Fruit fly (Drosophila melanogaster) whole organism, embryonic: ENCODE data around the gene Gk1.

Experiments
- Adf1 ChIP-seq: fragments of 200-800 bp; sonication (Bioruptor generic); IDR thresholded peaks from 2 replicates; pipeline ENCODE4 v1.3.6; 2022; ENCODE audit warnings: missing biosample characterization, missing genetic modification characterization
- CG10431 ChIP-seq: fragments of 200-800 bp; sonication (Bioruptor generic); optimal IDR thresholded peaks from 3 replicates; lab custom pipeline; 2018; ENCODE audit warnings: missing biosample characterization, mild to moderate bottlenecking, missing genetic modification characterization
- CG10462 ChIP-seq: fragments of 200-800 bp; sonication (Bioruptor generic); optimal IDR thresholded peaks from 2 replicates; lab custom pipeline; 2016; ENCODE audit warnings: missing biosample characterization, missing genetic modification characterization
- CG12659 ChIP-seq: fragments of 200-800 bp; sonication (Bioruptor generic); optimal IDR thresholded peaks from 3 replicates; lab custom pipeline; 2017; ENCODE audit warnings: mild to moderate bottlenecking, missing biosample characterization, missing genetic modification reagents, missing genetic modification characterization
- CG13287 ChIP-seq: fragments of 200-800 bp; sonication (Bioruptor generic); IDR thresholded peaks from 2 replicates; pipeline ENCODE4 v1.3.6; 2022; ENCODE audit warnings: missing biosample characterization, missing genetic modification characterization; ENCODE audit not compliant: partially characterized antibody
- CG17568 ChIP-seq: fragments of 200-800 bp; sonication (Bioruptor generic); optimal IDR thresholded peaks from 2 replicates; lab custom pipeline; 2018; ENCODE audit warnings: missing biosample characterization, mild to moderate bottlenecking, missing genetic modification characterization, moderate library complexity
- CG17829 ChIP-seq: fragments of 200-800 bp; optimal IDR thresholded peaks from 2 replicates; lab custom pipeline; 2019; ENCODE audit warnings: missing biosample characterization, mild to moderate bottlenecking, missing genetic modification characterization, moderate library complexity
- CG17912 ChIP-seq: fragments of 200-800 bp; sonication (Bioruptor generic); optimal IDR thresholded peaks from 2 replicates; lab custom pipeline; 2018; ENCODE audit warnings: missing biosample characterization, mild to moderate bottlenecking, missing genetic modification characterization
- CG32767 ChIP-seq: fragments of 200-800 bp; sonication (Bioruptor generic); IDR thresholded peaks from 2 replicates; pipeline ENCODE4 v1.3.6; 2022; ENCODE audit warnings: missing biosample characterization, missing genetic modification characterization
- CG3281 ChIP-seq: fragments of 200-800 bp; sonication (Bioruptor generic); optimal IDR thresholded peaks from 3 replicates; lab custom pipeline; 2017; ENCODE audit warnings: missing biosample characterization, mild to moderate bottlenecking, missing genetic modification characterization
- CG6654 ChIP-seq: fragments of 200-800 bp; sonication (Bioruptor generic); optimal IDR thresholded peaks from 2 replicates; lab custom pipeline; 2017; ENCODE audit warnings: missing biosample characterization, mild to moderate bottlenecking, missing genetic modification characterization
- CG7963 ChIP-seq: fragments of 200-800 bp; sonication (Bioruptor generic); IDR thresholded peaks from 3 replicates; pipeline ENCODE4 v1.3.6; 2022; ENCODE audit warnings: missing biosample characterization, missing genetic modification characterization; ENCODE audit not compliant: partially characterized antibody
- CG8359 ChIP-seq: fragments of 200-800 bp; sonication (Bioruptor generic); optimal IDR thresholded peaks from 2 replicates; lab custom pipeline; 2017; ENCODE audit warnings: missing biosample characterization, mild to moderate bottlenecking, missing genetic modification characterization, borderline replicate concordance
- CG8478 ChIP-seq: fragments of >200 bp; optimal IDR thresholded peaks from 2 replicates; lab custom pipeline; 2018
- D ChIP-seq, 2 experiments: fragments of 200-800 bp in 1 of 2; fragments of >200 bp in 1 of 2; sonication (Bioruptor generic) in 1 of 2; optimal IDR thresholded peaks; 2 replicates in 1 of 2; 3 replicates in 1 of 2; lab custom pipeline; 2017; ENCODE audit warnings: mild to moderate bottlenecking in 1 of 2, missing biosample characterization in 1 of 2, missing genetic modification characterization in 1 of 2, missing genetic modification reagents in 1 of 2
- D19A ChIP-seq: fragments of 200-800 bp; optimal IDR thresholded peaks from 3 replicates; lab custom pipeline; 2019; ENCODE audit warnings: missing biosample characterization, mild to moderate bottlenecking, missing genetic modification characterization, moderate library complexity
- Dek ChIP-seq: fragments of 200-800 bp; sonication (Bioruptor generic); optimal IDR thresholded peaks from 3 replicates; lab custom pipeline; 2019; ENCODE audit warnings: missing biosample characterization, mild to moderate bottlenecking, missing genetic modification characterization, moderate library complexity
- Ets65A ChIP-seq: fragments of 200-800 bp; sonication (Bioruptor generic); peaks from one replicate; lab custom pipeline; 2016; ENCODE audit warnings: missing biosample characterization, missing genetic modification characterization
- H2.0 ChIP-seq: fragments of 200-800 bp; sonication (Bioruptor generic); IDR thresholded peaks from 2 replicates; pipeline ENCODE4 v1.3.6; 2022; ENCODE audit warnings: missing biosample characterization, missing genetic modification characterization
- HLH54F ChIP-seq: fragments of 200-800 bp; sonication (Bioruptor generic); optimal IDR thresholded peaks from 3 replicates; lab custom pipeline; 2016; ENCODE audit warnings: missing biosample characterization, missing genetic modification characterization
- NK7.1 ChIP-seq: fragments of 200-800 bp; sonication (Bioruptor generic); optimal IDR thresholded peaks from 3 replicates; lab custom pipeline; 2016; ENCODE audit warnings: missing biosample characterization, missing genetic modification characterization
- Rx ChIP-seq: fragments of 200-800 bp; sonication (Bioruptor generic); IDR thresholded peaks from 2 replicates; pipeline ENCODE4 v1.3.6; 2022; ENCODE audit warnings: missing biosample characterization, missing genetic modification characterization
- TFAM ChIP-seq: fragments of 200-800 bp; sonication (Bioruptor generic); optimal IDR thresholded peaks from 2 replicates; lab custom pipeline; 2017; ENCODE audit warnings: missing biosample characterization, missing genetic modification characterization, inconsistent platforms
- Vsx1 ChIP-seq: fragments of 200-800 bp; sonication (Bioruptor generic); optimal IDR thresholded peaks from 2 replicates; lab custom pipeline; 2017; ENCODE audit warnings: missing biosample characterization, mild to moderate bottlenecking, missing genetic modification characterization, missing genetic modification reagents
- abd-A ChIP-seq: fragments of 200-800 bp; sonication (Bioruptor generic); optimal IDR thresholded peaks from 3 replicates; lab custom pipeline; 2019; ENCODE audit warnings: missing biosample characterization, mild to moderate bottlenecking, missing genetic modification characterization, moderate library complexity
- ap ChIP-seq: fragments of 200-800 bp; sonication (Bioruptor generic); IDR thresholded peaks from 2 replicates; pipeline ENCODE4 v1.3.6; 2022; ENCODE audit warnings: missing biosample characterization, missing genetic modification characterization
- bab2 ChIP-seq: fragments of 200-800 bp; sonication (Bioruptor generic); optimal IDR thresholded peaks from 2 replicates; lab custom pipeline; 2016; ENCODE audit warnings: missing biosample characterization, missing genetic modification characterization
- cad ChIP-seq: fragments of >200 bp; optimal IDR thresholded peaks from 2 replicates; lab custom pipeline; 2017; ENCODE audit warnings: missing biosample characterization, missing genetic modification characterization
- caup ChIP-seq: fragments of 200-800 bp; sonication (Bioruptor generic); optimal IDR thresholded peaks from 3 replicates; lab custom pipeline; 2017; ENCODE audit warnings: missing biosample characterization, mild to moderate bottlenecking, missing genetic modification characterization, moderate library complexity; ENCODE audit not compliant: severe bottlenecking
- dmrt99B ChIP-seq: fragments of 200-800 bp; sonication (Bioruptor generic); optimal IDR thresholded peaks from 2 replicates; lab custom pipeline; 2018; ENCODE audit warnings: missing biosample characterization, mild to moderate bottlenecking, missing genetic modification characterization, moderate library complexity
- fd64A ChIP-seq: fragments of 200-800 bp; sonication (Bioruptor generic); optimal IDR thresholded peaks from 3 replicates; lab custom pipeline; 2018; ENCODE audit warnings: missing biosample characterization, mild to moderate bottlenecking, missing genetic modification characterization
- fu2 ChIP-seq: fragments of 200-800 bp; sonication (Bioruptor generic); optimal IDR thresholded peaks from 2 replicates; lab custom pipeline; 2016; ENCODE audit warnings: missing biosample characterization, missing genetic modification characterization
- gfzf ChIP-seq: fragments of 200-800 bp; sonication (Bioruptor generic); optimal IDR thresholded peaks from 2 replicates; lab custom pipeline; 2016; ENCODE audit warnings: missing biosample characterization, mild to moderate bottlenecking, missing genetic modification characterization, moderate library complexity
- grn ChIP-seq: fragments of 200-800 bp; sonication (Bioruptor generic); optimal IDR thresholded peaks from 3 replicates; lab custom pipeline; 2017; ENCODE audit warnings: missing biosample characterization, missing genetic modification characterization
- gsb ChIP-seq: fragments of 200-800 bp; sonication (Bioruptor generic); IDR thresholded peaks from 2 replicates; pipeline ENCODE4 v1.3.6; 2022; ENCODE audit warnings: missing biosample characterization, missing genetic modification characterization
- hkb ChIP-seq, 2 experiments: fragments of 200-800 bp in 1 of 2; fragments of >200 bp in 1 of 2; sonication (Bioruptor generic) in 1 of 2; IDR thresholded peaks in 1 of 2; optimal IDR thresholded peaks in 1 of 2; 2 replicates each; pipeline versions ENCODE4 v1.3.6 to Lab custom; 2017 to 2022; ENCODE audit warnings: missing biosample characterization in 1 of 2, missing genetic modification characterization in 1 of 2
- jing ChIP-seq: fragments of 200-800 bp; sonication (Bioruptor generic); optimal IDR thresholded peaks from 2 replicates; lab custom pipeline; 2018; ENCODE audit warnings: missing biosample characterization, mild to moderate bottlenecking, missing genetic modification characterization
- kah ChIP-seq: fragments of 200-800 bp; sonication (Bioruptor generic); optimal IDR thresholded peaks from 2 replicates; lab custom pipeline; 2018; ENCODE audit warnings: missing biosample characterization, mild to moderate bottlenecking, missing genetic modification characterization
- kni ChIP-seq: fragments of 200-800 bp; sonication (Bioruptor generic); optimal IDR thresholded peaks from 3 replicates; lab custom pipeline; 2017; ENCODE audit warnings: mild to moderate bottlenecking, missing biosample characterization, missing genetic modification reagents, missing genetic modification characterization
- nom ChIP-seq: fragments of 200-800 bp; sonication (Bioruptor generic); optimal IDR thresholded peaks from 2 replicates; lab custom pipeline; 2017; ENCODE audit warnings: missing biosample characterization, missing genetic modification characterization, mild to moderate bottlenecking, moderate library complexity, missing genetic modification reagents
- onecut ChIP-seq: fragments of 200-800 bp; sonication (Bioruptor generic); IDR thresholded peaks from 2 replicates; pipeline ENCODE4 v1.3.6; 2022; ENCODE audit warnings: missing biosample characterization, missing genetic modification characterization
- phol ChIP-seq: fragments of 200-800 bp; sonication (Bioruptor generic); optimal IDR thresholded peaks from 3 replicates; lab custom pipeline; 2018; ENCODE audit warnings: missing biosample characterization, mild to moderate bottlenecking, missing genetic modification characterization, moderate library complexity
- salm ChIP-seq: fragments of 200-800 bp; sonication (Bioruptor generic); optimal IDR thresholded peaks from 2 replicates; lab custom pipeline; 2018; ENCODE audit warnings: missing biosample characterization, mild to moderate bottlenecking, missing genetic modification characterization
- seq ChIP-seq: fragments of 200-800 bp; sonication (Bioruptor generic); IDR thresholded peaks from 2 replicates; pipeline ENCODE4 v1.3.6; 2022; ENCODE audit warnings: missing biosample characterization, missing genetic modification characterization
- shn ChIP-seq: fragments of 200-800 bp; sonication (Bioruptor generic); optimal IDR thresholded peaks from 3 replicates; lab custom pipeline; 2016; ENCODE audit warnings: missing biosample characterization, missing genetic modification characterization
- toy ChIP-seq: fragments of 200-800 bp; sonication (Bioruptor generic); IDR thresholded peaks from 2 replicates; pipeline ENCODE4 v1.3.6; 2022; ENCODE audit warnings: missing biosample characterization, missing genetic modification characterization
- tup ChIP-seq: fragments of 200-800 bp; sonication (Bioruptor generic); optimal IDR thresholded peaks from 2 replicates; lab custom pipeline; 2016; ENCODE audit warnings: missing biosample characterization, mild to moderate bottlenecking, missing genetic modification characterization, moderate library complexity
- wdn ChIP-seq: fragments of 200-800 bp; sonication (Bioruptor generic); IDR thresholded peaks from 2 replicates; pipeline ENCODE4 v1.3.6; 2022; ENCODE audit warnings: missing biosample characterization, missing genetic modification characterization
- zf30C ChIP-seq: fragments of 200-800 bp; sonication (Bioruptor generic); optimal IDR thresholded peaks from 3 replicates; lab custom pipeline; 2018; ENCODE audit warnings: missing biosample characterization, mild to moderate bottlenecking, missing genetic modification characterization
- zfh2 ChIP-seq: fragments of 200-800 bp; sonication (Bioruptor generic); optimal IDR thresholded peaks from 2 replicates; lab custom pipeline; 2016; ENCODE audit warnings: missing biosample characterization, missing genetic modification characterization

Gk1 gene

DNA sequence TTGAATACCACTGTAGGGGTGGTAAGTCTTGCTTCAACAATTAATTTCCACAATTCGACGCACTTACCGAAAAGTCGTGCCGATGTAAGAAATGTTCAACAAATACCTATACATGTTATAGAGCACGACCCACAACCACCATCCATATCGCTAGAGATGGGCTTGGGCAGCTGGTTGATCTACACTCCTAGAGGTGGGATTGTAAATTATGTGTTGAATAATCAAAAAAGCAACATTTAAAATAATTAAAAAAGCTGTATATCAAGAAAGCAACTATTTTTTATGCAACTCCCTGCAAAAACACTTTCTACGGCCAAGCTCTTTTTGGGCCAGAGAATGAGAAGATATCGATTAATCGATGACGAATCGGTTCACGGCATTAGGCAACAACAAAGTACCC is 21.4 kb downstream of the Gk1 start, which contains the start of the genes CG34140, Mkp and Mtch (continued):
- TF ChIP-seq CG3281 (GFP tag; lab: Kevin White, UChicago), result no peak
- TF ChIP-seq Adf1 (GFP tag; lab: Robert Waterston, UW), result peak; percentile 60
- TF ChIP-seq HLH54F (GFP tag; lab: Kevin White, UChicago), result peak; percentile 94
- TF ChIP-seq seq (GFP tag; lab: Robert Waterston, UW), result peak; percentile 48; the same call in 1 of the 2 replicates
- TF ChIP-seq NK7.1 (GFP tag; lab: Kevin White, UChicago), result peak; percentile 69
- peak; percentile 47 for TF ChIP-seq CG17912 (GFP tag; lab: Kevin White, UChicago)
- peak; percentile 81 for TF ChIP-seq kni (GFP tag; lab: Kevin White, UChicago)
- TF ChIP-seq TFAM, result no peak
- peak; percentile 88 for TF ChIP-seq hkb (optimal IDR thresholded peaks at IDR 0.05; lab: Kevin White, UChicago)
- TF ChIP-seq hkb (GFP tag; IDR thresholded peaks at IDR 0.05; lab: Robert Waterston, UW), result peak; percentile 85
- TF ChIP-seq phol (tag; lab: Kevin White, UChicago), result peak; percentile 89
- no peak for TF ChIP-seq CG8359 (GFP tag; lab: Kevin White, UChicago)
- peak; percentile 99 for TF ChIP-seq Ets65A (GFP tag; lab: Kevin White, UChicago)
- TF ChIP-seq D (optimal IDR thresholded peaks at IDR 0.05; lab: Kevin White, UChicago), result no peak
- peak; percentile 60 for TF ChIP-seq D (GFP tag; optimal IDR thresholded peaks at IDR 0.05; lab: Kevin White, UChicago)
- 0 out of 2 replicates have a peak, but pooled peaks have one; percentile 40 for TF ChIP-seq gsb (GFP tag; lab: Robert Waterston, UW)
- peak; percentile 76 for TF ChIP-seq Rx (GFP tag; lab: Robert Waterston, UW)
- TF ChIP-seq kah (GFP tag; lab: Kevin White, UChicago), result peak; percentile 83
- TF ChIP-seq Vsx1 (GFP tag; lab: Kevin White, UChicago), result no peak
- no peak for TF ChIP-seq abd-A (tag; lab: Kevin White, UChicago)
- TF ChIP-seq CG32767 (GFP tag; lab: Robert Waterston, UW), result peak; percentile 89
- no peak for TF ChIP-seq CG17568 (GFP tag; lab: Kevin White, UChicago)
- peak; percentile 88 for TF ChIP-seq fu2
- TF ChIP-seq jing, result no peak
- TF ChIP-seq Dek (tag; lab: Kevin White, UChicago), result peak; percentile 76
- TF ChIP-seq salm (tag; lab: Kevin White, UChicago), result peak; percentile 68
- peak; percentile 67; the same call in 1 of the 2 replicates for TF ChIP-seq wdn (GFP tag; lab: Robert Waterston, UW)
- TF ChIP-seq grn (GFP tag; lab: Kevin White, UChicago), result no peak
- TF ChIP-seq zf30C (GFP tag; lab: Kevin White, UChicago), result no peak
- TF ChIP-seq gfzf (GFP tag; lab: Kevin White, UChicago), result peak; percentile 78
- peak; percentile 80 for TF ChIP-seq shn
- TF ChIP-seq CG10462, result peak; percentile 86
- TF ChIP-seq caup, result no peak
- no peak for TF ChIP-seq onecut
- TF ChIP-seq cad (GFP tag; lab: Kevin White, UChicago), result no peak
- TF ChIP-seq CG7963 (GFP tag; lab: Robert Waterston, UW), result peak; percentile 54; the same call in 2 of the 3 replicates
- TF ChIP-seq fd64A (GFP tag; lab: Kevin White, UChicago), result no peak
- peak; percentile 89 for TF ChIP-seq zfh2
- peak; percentile 92 for TF ChIP-seq bab2 (GFP tag; lab: Kevin White, UChicago)
- TF ChIP-seq CG12659 (GFP tag; lab: Kevin White, UChicago), result peak; percentile 89
- TF ChIP-seq nom (GFP tag; lab: Kevin White, UChicago), result peak; percentile 7
- no peak for TF ChIP-seq toy
- TF ChIP-seq H2.0, result peak; percentile 76
- TF ChIP-seq tup, result peak; percentile 84
- TF ChIP-seq D19A (tag; lab: Kevin White, UChicago), result no peak
- peak; percentile 85 for TF ChIP-seq CG10431
- TF ChIP-seq ap (GFP tag; lab: Robert Waterston, UW), result peak; percentile 64; the same call in 1 of the 2 replicates
- TF ChIP-seq CG6654, result no peak
- TF ChIP-seq CG8478, result no peak
- no peak for TF ChIP-seq dmrt99B (tag; lab: Kevin White, UChicago)
- peak; percentile 99 for TF ChIP-seq CG13287 (GFP tag; lab: Robert Waterston, UW)
- TF ChIP-seq CG17829 (tag; lab: Kevin White, UChicago), result peak; percentile 86
